Worm (Caenorhabditis elegans) whole organism, L4/young adult: ENCODE results near the gene C09H10.9.

Experiments
- W03F9.2 ChIP-seq: fragments of 150-350 bp; optimal IDR thresholded peaks from 2 replicates; lab custom pipeline; 2014; ENCODE audit warnings: missing biosample characterization, missing genetic modification characterization
- dao-5 ChIP-seq: sonication (generic microtip); optimal IDR thresholded peaks from 2 replicates; lab custom pipeline; 2016; ENCODE audit warnings: missing genotype, missing genetic modification characterization, moderate library complexity, missing compliant biosample characterization
- him-1 ChIP-seq: sonication (generic microtip); optimal IDR thresholded peaks from 2 replicates; lab custom pipeline; 2016; ENCODE audit warnings: missing genotype, missing genetic modification reagents, missing genetic modification characterization, missing compliant biosample characterization

Gene C09H10.9

ce11 chrII:11155400-11155799, 51.1 kb downstream of the C09H10.9 start:
- TF ChIP-seq him-1 (tag; lab: Kevin White, UChicago) (no peak), dao-5 (tag; lab: Kevin White, UChicago) (no peak), W03F9.2 (tag; lab: Kevin White, UChicago) (no peak)
